Worm (Caenorhabditis elegans) whole organism, young adult: ENCODE results near the gene nhr-137.

Source experiments
- F23B12.7 ChIP-seq: sonication (generic microtip); optimal IDR thresholded peaks from 2 replicates; lab custom pipeline; 2017; ENCODE audit warnings: missing genetic modification characterization, mild to moderate bottlenecking, missing compliant biosample characterization, antibody characterized with exemption, moderate library complexity; ENCODE audit not compliant: insufficient read depth
- F55B11.4 ChIP-seq: sonication (generic microtip); optimal IDR thresholded peaks from 2 replicates; lab custom pipeline; 2016; ENCODE audit warnings: missing compliant biosample characterization, missing genetic modification characterization, borderline replicate concordance; ENCODE audit not compliant: insufficient read depth
- ama-1 ChIP-seq, 3 experiments: fragments of 150-350 bp in 1 of 3; sonication (generic microtip) in 2 of 3; optimal IDR thresholded peaks; 2 replicates each; lab custom pipeline; 2014 to 2018; ENCODE audit warnings: missing biosample characterization in 2 of 3, missing genetic modification characterization in 2 of 3, missing genetic modification reagents in 2 of 3
- aptf-2 ChIP-seq: fragments of 200-800 bp; sonication (Bioruptor generic); conservative IDR thresholded peaks from 2 replicates; pipeline ENCODE4 v1.3.6; 2022; ENCODE audit warnings: missing genetic modification reagents, missing genetic modification characterization, missing compliant biosample characterization
- atf-7 ChIP-seq: sonication (generic microtip); optimal IDR thresholded peaks from 2 replicates; lab custom pipeline; 2017; ENCODE audit warnings: mild to moderate bottlenecking, missing genetic modification characterization, missing compliant biosample characterization
- cebp-1 ChIP-seq, 2 experiments: fragments of 200-800 bp in 1 of 2; sonication (Bioruptor generic) in 1 of 2; sonication (generic microtip) in 1 of 2; IDR thresholded peaks in 1 of 2; optimal IDR thresholded peaks in 1 of 2; 2 replicates each; pipeline versions ENCODE4 v1.3.6 to Lab custom; 2017 to 2022; ENCODE audit warnings: missing compliant biosample characterization in 2 of 2, missing genetic modification characterization in 2 of 2, mild to moderate bottlenecking in 1 of 2, missing genetic modification reagents in 1 of 2, moderate library complexity in 1 of 2
- chd-7 ChIP-seq: sonication (generic microtip); optimal IDR thresholded peaks from 2 replicates; lab custom pipeline; 2016; ENCODE audit warnings: mild to moderate bottlenecking, missing genetic modification characterization, moderate library complexity, missing compliant biosample characterization
- dox-1 ChIP-seq: fragments of 200-800 bp; sonication (Bioruptor generic); IDR thresholded peaks from 2 replicates; pipeline ENCODE4 v1.3.6; 2022; ENCODE audit warnings: missing genetic modification reagents, missing genetic modification characterization, missing compliant biosample characterization
- ekl-4 ChIP-seq: fragments of 200-800 bp; sonication (Bioruptor generic); IDR thresholded peaks from 2 replicates; pipeline ENCODE4 v1.3.6; 2022; ENCODE audit warnings: missing genetic modification reagents, missing genetic modification characterization, missing compliant biosample characterization
- him-1 ChIP-seq: sonication (generic microtip); optimal IDR thresholded peaks from 2 replicates; lab custom pipeline; 2016; ENCODE audit warnings: missing genotype, missing genetic modification reagents, missing genetic modification characterization, missing compliant biosample characterization
- lag-1 ChIP-seq: fragments of 200-800 bp; sonication (Bioruptor generic); IDR thresholded peaks from 2 replicates; pipeline ENCODE4 v1.3.6; 2022; ENCODE audit warnings: missing genetic modification reagents, missing genetic modification characterization, missing compliant biosample characterization
- lin-54 ChIP-seq: fragments of 200-800 bp; sonication (Bioruptor generic); optimal IDR thresholded peaks from 2 replicates; lab custom pipeline; 2018; ENCODE audit warnings: mild to moderate bottlenecking, missing genetic modification characterization, missing compliant biosample characterization
- lsl-1 ChIP-seq: fragments of 200-800 bp; sonication (Bioruptor generic); optimal IDR thresholded peaks from 2 replicates; lab custom pipeline; 2018; ENCODE audit warnings: mild to moderate bottlenecking, missing genetic modification characterization, moderate library complexity, missing compliant biosample characterization
- mxl-1 ChIP-seq: sonication (generic microtip); optimal IDR thresholded peaks from 2 replicates; lab custom pipeline; 2016; ENCODE audit warnings: missing genetic modification characterization, missing compliant biosample characterization
- nfyb-1 ChIP-seq: fragments of 200-800 bp; sonication (Bioruptor generic); IDR thresholded peaks from 2 replicates; pipeline ENCODE4 v1.3.6; 2022; ENCODE audit warnings: missing genetic modification reagents, missing genetic modification characterization, missing compliant biosample characterization
- nhr-120 ChIP-seq: fragments of 200-800 bp; sonication (Bioruptor generic); IDR thresholded peaks from 2 replicates; pipeline ENCODE4 v1.3.6; 2022; ENCODE audit warnings: missing genetic modification characterization, missing compliant biosample characterization
- nhr-27 ChIP-seq: fragments of 200-800 bp; sonication (Bioruptor generic); optimal IDR thresholded peaks from 2 replicates; lab custom pipeline; 2018; ENCODE audit warnings: mild to moderate bottlenecking, missing genetic modification characterization, moderate library complexity, missing compliant biosample characterization
- nhr-80 ChIP-seq: sonication (generic microtip); optimal IDR thresholded peaks from 2 replicates; lab custom pipeline; 2016; ENCODE audit warnings: missing genetic modification characterization, missing compliant biosample characterization
- sptf-2 ChIP-seq: fragments of 200-800 bp; sonication (Bioruptor generic); optimal IDR thresholded peaks from 2 replicates; lab custom pipeline; 2018; ENCODE audit warnings: mild to moderate bottlenecking, missing genetic modification characterization, missing compliant biosample characterization
- tlf-1 ChIP-seq: fragments of 200-800 bp; sonication (Bioruptor generic); optimal IDR thresholded peaks from 2 replicates; lab custom pipeline; 2018; ENCODE audit warnings: mild to moderate bottlenecking, missing genetic modification characterization, missing compliant biosample characterization
- xnd-1 ChIP-seq: sonication (generic microtip); optimal IDR thresholded peaks from 2 replicates; lab custom pipeline; 2016; ENCODE audit warnings: missing genotype, missing genetic modification reagents, missing genetic modification characterization, missing compliant biosample characterization

Gene nhr-137

DNA sequence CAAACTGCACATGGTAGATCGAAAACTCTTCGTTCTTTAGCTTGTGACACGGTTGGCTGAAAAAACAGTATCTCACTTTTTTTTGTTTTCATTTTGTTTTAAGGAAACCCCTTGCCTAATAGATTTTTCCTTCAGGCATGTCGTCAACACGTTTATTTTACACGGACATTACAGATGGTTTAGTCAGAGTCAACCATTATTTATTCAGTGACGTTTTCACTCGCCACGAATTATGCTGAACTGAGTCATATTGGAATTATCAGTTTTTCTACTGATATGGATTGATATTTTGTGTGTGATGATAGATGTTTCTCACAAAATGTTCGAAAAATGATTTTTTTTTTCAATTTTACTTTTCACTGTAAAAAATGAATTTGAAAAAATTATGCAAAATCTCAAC, 1.3 kb downstream of the nhr-137 start:
- no peak for TF ChIP-seq aptf-2 (GFP tag; lab: Robert Waterston, UW)
- peak; percentile 44 for TF ChIP-seq nhr-80 (tag; lab: Kevin White, UChicago)

DNA sequence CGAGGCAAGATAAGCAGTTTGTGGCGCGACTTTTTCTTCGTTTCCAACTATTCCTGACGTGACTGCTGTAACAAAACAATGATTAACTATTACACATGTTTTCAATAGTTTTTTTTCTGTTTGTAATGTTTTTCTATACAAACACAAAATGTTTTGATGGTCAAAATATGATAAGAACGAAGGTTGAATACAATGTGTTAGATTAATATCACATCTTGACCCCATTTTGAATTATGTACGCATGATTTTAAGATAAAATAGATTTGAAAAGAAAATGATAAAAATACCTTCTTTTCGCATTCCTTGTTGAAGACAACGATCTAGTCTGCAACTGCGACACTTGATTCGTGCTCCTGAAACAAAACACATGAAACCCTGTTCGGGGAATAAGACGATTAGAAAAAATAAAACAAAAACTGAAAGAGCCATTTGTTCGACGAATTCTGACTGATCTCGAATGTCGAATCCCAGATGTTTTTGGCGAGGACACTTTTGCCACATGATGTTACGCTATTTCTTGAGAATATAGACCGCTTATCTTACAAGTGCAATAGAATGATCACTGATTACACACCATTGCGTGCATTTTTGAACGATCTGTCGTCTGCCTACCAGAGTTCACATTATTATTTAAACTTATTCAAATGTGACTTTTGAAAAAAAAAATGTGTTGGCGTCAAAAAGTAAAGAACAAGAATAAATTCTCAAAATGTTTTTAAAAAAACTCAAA, 3.5 kb downstream of the nhr-137 start:
- no peak for TF ChIP-seq F23B12.7 (tag; lab: Kevin White, UChicago)
- TF ChIP-seq nhr-80 (tag; lab: Kevin White, UChicago) = peak; percentile 32

DNA sequence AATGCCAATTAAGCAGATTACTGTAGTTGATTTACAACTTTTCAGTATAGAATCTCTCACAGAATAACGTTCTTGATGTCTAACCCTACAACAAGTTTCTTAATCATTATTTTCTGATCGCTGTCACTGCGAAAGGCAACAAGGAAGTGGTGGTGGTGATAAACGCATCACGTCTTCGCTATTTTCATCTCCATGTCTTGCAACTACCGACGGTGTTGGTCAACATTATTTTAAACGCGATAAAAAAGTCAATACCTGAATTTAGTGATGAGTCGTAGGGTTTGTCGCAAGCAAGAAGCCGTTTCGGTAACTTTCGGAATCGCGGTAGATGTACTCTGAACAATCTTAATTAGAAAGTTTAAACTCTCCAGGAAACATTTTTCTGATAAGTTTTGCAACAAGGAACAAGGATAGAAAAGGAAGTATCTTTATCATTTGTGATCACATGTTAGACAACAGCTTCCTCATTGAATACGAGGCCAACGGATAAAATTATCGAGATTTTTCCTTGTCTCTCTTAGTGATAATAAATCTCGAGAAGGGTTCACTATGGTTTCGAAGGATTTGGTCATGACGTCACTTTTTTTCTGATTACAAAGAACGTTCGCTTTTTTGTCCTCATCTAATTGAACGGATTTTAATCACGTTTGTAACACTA, 4.9 kb downstream of the nhr-137 start:
- TF ChIP-seq chd-7 (tag; lab: Kevin White, UChicago) = no peak
- TF ChIP-seq atf-7 (tag; lab: Kevin White, UChicago) = peak; percentile 69

DNA sequence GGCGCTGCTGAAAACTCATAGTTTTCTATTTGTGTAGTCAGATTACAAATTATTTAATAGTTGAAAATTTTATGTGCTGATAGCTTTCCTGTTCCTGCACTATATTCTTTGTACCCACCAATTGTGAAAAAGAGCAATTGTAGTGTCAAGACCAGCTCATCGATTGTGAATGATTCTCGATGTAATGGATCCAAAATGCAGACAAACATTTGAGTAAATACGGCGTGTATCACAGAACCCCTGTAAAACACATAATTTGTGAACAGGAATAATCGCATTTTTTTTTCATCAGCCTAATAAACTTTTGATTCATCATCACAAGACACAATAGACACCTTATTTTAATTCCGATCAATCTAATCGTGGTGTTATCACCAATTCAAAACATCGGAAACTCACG, 6.5 kb downstream of the nhr-137 start:
- TF ChIP-seq lag-1 (GFP tag; lab: Robert Waterston, UW) = no peak
- TF ChIP-seq nhr-80 (tag; lab: Kevin White, UChicago) = peak; percentile 31
- peak; percentile 5; the same call in 1 of the 2 replicates for TF ChIP-seq nfyb-1 (GFP tag; lab: Robert Waterston, UW)
- 0 out of 2 replicates have a peak, but pooled peaks have one; percentile 30 for TF ChIP-seq ekl-4 (GFP tag; lab: Robert Waterston, UW)
- TF ChIP-seq sptf-2 (GFP tag; lab: Kevin White, UChicago) = no peak

DNA sequence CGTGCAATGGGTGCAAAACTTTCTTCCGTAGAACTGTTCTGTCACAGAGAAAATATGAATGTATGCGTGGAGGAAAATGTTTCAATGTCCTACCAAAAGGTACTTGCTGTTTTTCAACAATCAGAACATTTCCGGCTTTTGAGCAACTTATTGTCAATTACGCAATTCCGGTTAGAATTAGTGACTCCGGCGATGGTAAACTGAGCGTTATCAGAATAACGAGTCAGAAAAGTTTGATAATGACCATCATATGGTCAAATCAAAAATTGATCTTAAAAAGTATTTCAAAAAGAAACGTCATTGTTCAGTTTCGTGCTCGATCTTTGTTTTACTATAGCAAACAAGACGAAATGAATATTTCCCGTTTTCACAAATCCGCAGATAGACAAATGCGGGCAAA, 12.0 kb downstream of the nhr-137 start:
- TF ChIP-seq nhr-120 (GFP tag; lab: Robert Waterston, UW) = 0 out of 2 replicates have a peak, but pooled peaks have one; percentile 57
- TF ChIP-seq nhr-80 (tag; lab: Kevin White, UChicago) = peak; percentile 38
- TF ChIP-seq F55B11.4 (tag; lab: Kevin White, UChicago) = no peak

DNA sequence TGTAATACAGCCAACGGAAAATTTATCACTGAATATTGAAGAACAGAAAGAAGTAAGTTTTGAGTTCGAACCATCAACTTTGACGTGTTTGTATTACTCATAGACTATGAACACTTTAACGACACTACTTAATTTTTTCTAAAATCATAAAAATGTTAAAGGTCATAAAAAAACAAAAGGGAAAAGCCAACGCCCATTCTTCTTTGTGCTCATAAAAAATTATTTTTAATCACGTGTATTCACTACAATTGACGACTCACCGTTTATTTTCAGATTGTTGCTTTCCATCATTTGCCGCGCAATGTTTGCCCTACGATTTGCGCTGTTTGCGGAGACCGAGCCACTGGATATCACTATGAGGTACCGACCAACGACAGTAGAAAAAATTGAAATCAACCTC, 12.6 kb downstream of the nhr-137 start:
- TF ChIP-seq chd-7 (tag; lab: Kevin White, UChicago) = no peak
- no peak for TF ChIP-seq aptf-2 (GFP tag; lab: Robert Waterston, UW)
- TF ChIP-seq ama-1 (optimal IDR thresholded peaks at IDR 0.05; lab: Kevin White, UChicago) = no peak
- TF ChIP-seq ama-1 (GFP tag; optimal IDR thresholded peaks at IDR 0.05; lab: Kevin White, UChicago) = no peak
- no peak for TF ChIP-seq lsl-1 (GFP tag; lab: Kevin White, UChicago)
- no peak for TF ChIP-seq atf-7 (tag; lab: Kevin White, UChicago)
- no peak for TF ChIP-seq tlf-1
- no peak for TF ChIP-seq nhr-27 (tag; lab: Kevin White, UChicago)
- TF ChIP-seq sptf-2 (GFP tag; lab: Kevin White, UChicago) = no peak
- TF ChIP-seq lin-54 (GFP tag; lab: Kevin White, UChicago) = no peak

DNA sequence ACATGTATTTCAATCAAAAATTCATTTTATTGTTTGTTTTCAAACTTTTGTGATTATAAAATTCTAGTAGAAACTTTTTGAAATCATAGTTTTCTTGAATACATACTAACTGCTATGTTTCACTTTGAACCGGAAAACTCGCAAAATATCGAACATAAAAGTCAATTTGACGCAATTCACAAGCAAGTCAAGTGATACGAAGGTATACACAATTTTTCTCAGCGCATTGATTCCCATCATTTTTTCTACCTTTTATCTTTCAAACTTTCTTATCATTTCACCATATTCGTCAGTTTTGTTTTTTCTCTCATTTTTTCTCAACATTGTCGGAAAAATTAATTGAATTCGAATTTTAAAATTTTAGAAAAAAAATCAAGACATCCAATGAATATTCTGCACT, 13.6 kb downstream of the nhr-137 start, which contains the start of gene nhr-173:
Gene nhr-173, plus strand, starts transcription at position 366 of the 400 bp plus-strand sequence.
- TF ChIP-seq nhr-80 (tag; lab: Kevin White, UChicago) (peak; percentile 47), mxl-1 (tag; lab: Kevin White, UChicago) (no peak)

DNA sequence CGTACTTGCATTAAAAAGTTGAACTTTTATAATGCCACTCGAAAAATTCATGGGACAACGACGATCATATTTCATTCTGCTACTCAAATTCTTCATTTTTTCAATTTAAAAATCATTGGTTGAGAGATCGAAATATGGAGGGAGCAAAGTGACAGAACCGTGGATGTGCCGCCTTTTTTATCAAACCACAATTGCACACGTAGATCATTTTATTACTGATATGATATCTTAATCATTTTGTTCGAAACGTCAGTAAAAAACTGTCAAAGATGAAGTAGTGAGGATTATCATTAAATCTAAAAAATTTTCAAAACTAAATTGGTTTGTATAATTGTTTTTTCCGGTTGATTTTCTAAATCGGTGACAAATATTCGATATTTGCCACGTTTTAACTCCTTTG, 14.7 kb downstream of the nhr-137 start:
- TF ChIP-seq nhr-80 (tag; lab: Kevin White, UChicago) (peak; percentile 50), him-1 (tag; lab: Kevin White, UChicago) (no peak)

DNA sequence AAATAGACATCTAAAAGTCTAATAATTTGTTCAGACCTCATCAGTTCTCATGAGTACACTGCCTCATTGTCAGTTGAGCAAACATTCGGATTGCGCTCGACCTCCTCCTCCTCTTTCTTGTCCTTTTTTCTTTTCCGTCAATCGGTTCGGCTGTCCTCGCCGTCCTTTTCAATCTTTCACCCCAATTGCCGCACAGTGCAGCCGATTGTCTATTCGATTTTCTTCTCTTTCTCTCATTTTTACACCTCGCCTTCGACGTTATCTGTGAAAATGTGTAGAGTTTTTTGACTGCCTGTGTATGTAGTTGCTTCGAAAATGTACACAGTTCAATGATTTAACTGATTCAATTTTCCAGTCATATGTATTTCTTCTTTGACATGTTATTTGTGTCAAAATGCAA, 15.6 kb downstream of the nhr-137 start:
- TF ChIP-seq nhr-80 (tag; lab: Kevin White, UChicago) (peak; percentile 92), dox-1 (GFP tag; lab: Robert Waterston, UW) (0 out of 2 replicates have a peak, but pooled peaks have one; percentile 63), cebp-1 (GFP tag; IDR thresholded peaks at IDR 0.05; lab: Robert Waterston, UW) (no peak), cebp-1 (tag; optimal IDR thresholded peaks at IDR 0.05; lab: Kevin White, UChicago) (peak; percentile 12), xnd-1 (no peak)
